Fruit fly (Drosophila melanogaster) whole organism, embryonic: ENCODE data around the gene CG14625.
A peak's percentile ranks its signal among the peaks of the same experiment; 100 is the strongest.

Experiments
- BEAF-32 ChIP-seq: fragments of 200-800 bp; sonication (Bioruptor generic); optimal IDR thresholded peaks from 3 replicates; lab custom pipeline; 2017; ENCODE audit warnings: missing biosample characterization, missing genetic modification characterization, mild to moderate bottlenecking, moderate library complexity, missing genetic modification reagents
- Bdp1 ChIP-seq: fragments of 200-800 bp; sonication (Bioruptor generic); optimal IDR thresholded peaks from 3 replicates; lab custom pipeline; 2016; ENCODE audit warnings: missing biosample characterization, missing genetic modification characterization
- CG10565 ChIP-seq: fragments of 200-800 bp; sonication (Bioruptor generic); optimal IDR thresholded peaks from 3 replicates; lab custom pipeline; 2016; ENCODE audit warnings: missing biosample characterization, mild to moderate bottlenecking, missing genetic modification characterization
- CG10654 ChIP-seq: fragments of 200-800 bp; sonication (Bioruptor generic); optimal IDR thresholded peaks from 2 replicates; lab custom pipeline; 2016; ENCODE audit warnings: missing biosample characterization, missing genetic modification characterization
- CG10959 ChIP-seq: fragments of 200-800 bp; sonication (Bioruptor generic); IDR thresholded peaks from 2 replicates; pipeline ENCODE4 v1.3.6; 2022; ENCODE audit warnings: missing biosample characterization, missing genetic modification characterization
- CG12769 ChIP-seq: fragments of 200-800 bp; sonication (Bioruptor generic); optimal IDR thresholded peaks from 2 replicates; lab custom pipeline; 2019; ENCODE audit warnings: missing biosample characterization, mild to moderate bottlenecking, missing genetic modification characterization, moderate library complexity
- CG13894 ChIP-seq: fragments of 200-800 bp; sonication (Bioruptor generic); optimal IDR thresholded peaks from 3 replicates; lab custom pipeline; 2018; ENCODE audit warnings: missing biosample characterization, mild to moderate bottlenecking, missing genetic modification characterization, moderate library complexity
- CG14014 ChIP-seq: fragments of 200-800 bp; sonication (Bioruptor generic); IDR thresholded peaks from 2 replicates; pipeline ENCODE4 v1.3.6; 2022; ENCODE audit warnings: missing biosample characterization, missing genetic modification characterization
- CG15696 ChIP-seq: fragments of 200-800 bp; sonication (Bioruptor generic); optimal IDR thresholded peaks from 2 replicates; lab custom pipeline; 2019; ENCODE audit warnings: missing biosample characterization, mild to moderate bottlenecking, missing genetic modification characterization, moderate library complexity
- CG1603 ChIP-seq: fragments of 200-800 bp; sonication (Bioruptor generic); optimal IDR thresholded peaks from 2 replicates; lab custom pipeline; 2019; ENCODE audit warnings: missing biosample characterization, mild to moderate bottlenecking, missing genetic modification characterization, moderate library complexity
- CG17612 ChIP-seq: fragments of 200-800 bp; sonication (Bioruptor generic); IDR thresholded peaks from 2 replicates; pipeline ENCODE4 v1.3.6; 2022; ENCODE audit warnings: missing biosample characterization, missing genetic modification characterization
- CG31388 ChIP-seq: fragments of 200-800 bp; sonication (Bioruptor generic); optimal IDR thresholded peaks from 2 replicates; lab custom pipeline; 2016; ENCODE audit warnings: missing biosample characterization, missing genetic modification characterization
- CG3163 ChIP-seq: fragments of 200-800 bp; sonication (Bioruptor generic); optimal IDR thresholded peaks from 3 replicates; lab custom pipeline; 2016; ENCODE audit warnings: missing biosample characterization, missing genetic modification characterization
- CG34224 ChIP-seq: fragments of 200-800 bp; sonication (Bioruptor generic); IDR thresholded peaks from 3 replicates; pipeline ENCODE4 v1.3.6; 2022; ENCODE audit warnings: missing biosample characterization, missing genetic modification characterization; ENCODE audit not compliant: partially characterized antibody
- CG42726 ChIP-seq: fragments of 200-800 bp; sonication (Bioruptor generic); IDR thresholded peaks from 2 replicates; pipeline ENCODE4 v1.3.6; 2022; ENCODE audit warnings: missing biosample characterization, missing genetic modification characterization; ENCODE audit not compliant: partially characterized antibody
- CG4424 ChIP-seq: fragments of 200-800 bp; sonication (Bioruptor generic); optimal IDR thresholded peaks from 3 replicates; lab custom pipeline; 2016; ENCODE audit warnings: missing biosample characterization, missing genetic modification characterization
- CG5953 ChIP-seq: fragments of 200-800 bp; sonication (Bioruptor generic); IDR thresholded peaks from 2 replicates; pipeline ENCODE4 v1.3.6; 2022; ENCODE audit warnings: missing biosample characterization, missing genetic modification characterization
- CTCF ChIP-seq: fragments of 200-800 bp; sonication (Bioruptor generic); optimal IDR thresholded peaks from 2 replicates; lab custom pipeline; 2017; ENCODE audit warnings: missing biosample characterization, mild to moderate bottlenecking, missing genetic modification characterization, moderate library complexity
- Camta ChIP-seq: fragments of 200-800 bp; sonication (Bioruptor generic); optimal IDR thresholded peaks from 2 replicates; lab custom pipeline; 2016; ENCODE audit warnings: missing biosample characterization, missing genetic modification characterization
- Dbx ChIP-seq: fragments of 200-800 bp; sonication (Bioruptor generic); IDR thresholded peaks from 3 replicates; pipeline ENCODE4 v1.3.6; 2022; ENCODE audit warnings: missing biosample characterization, missing genetic modification characterization
- Deaf1 ChIP-seq: fragments of 200-800 bp; optimal IDR thresholded peaks from 3 replicates; lab custom pipeline; 2019; ENCODE audit warnings: missing biosample characterization, mild to moderate bottlenecking, missing genetic modification characterization, moderate library complexity
- Hmr ChIP-seq: fragments of 200-800 bp; sonication (Bioruptor generic); optimal IDR thresholded peaks from 3 replicates; lab custom pipeline; 2017; ENCODE audit warnings: mild to moderate bottlenecking, missing biosample characterization, missing genetic modification reagents, missing genetic modification characterization
- Jarid2 ChIP-seq: fragments of 200-800 bp; sonication (Bioruptor generic); optimal IDR thresholded peaks from 3 replicates; lab custom pipeline; 2017; ENCODE audit warnings: mild to moderate bottlenecking, missing biosample characterization, missing genetic modification reagents, missing genetic modification characterization
- Kr ChIP-seq: fragments of 200-800 bp; sonication (Bioruptor generic); optimal IDR thresholded peaks from 2 replicates; lab custom pipeline; 2017; ENCODE audit warnings: missing biosample characterization, mild to moderate bottlenecking, missing genetic modification characterization
- Lpt ChIP-seq: fragments of >200 bp; optimal IDR thresholded peaks from 2 replicates; lab custom pipeline; 2018; ENCODE audit warnings: missing biosample characterization, missing genetic modification characterization
- Med ChIP-seq: fragments of 200-800 bp; sonication (Bioruptor generic); peaks from one replicate; lab custom pipeline; 2016; ENCODE audit warnings: missing biosample characterization, missing genetic modification characterization, mild to moderate bottlenecking, inconsistent platforms, moderate library complexity
- NfI ChIP-seq: fragments of 200-800 bp; sonication (Bioruptor generic); optimal IDR thresholded peaks from 3 replicates; lab custom pipeline; 2018; ENCODE audit warnings: missing biosample characterization, mild to moderate bottlenecking, missing genetic modification characterization, moderate library complexity
- Sin3A ChIP-seq: fragments of >200 bp; optimal IDR thresholded peaks from 2 replicates; lab custom pipeline; 2018
- Trl ChIP-seq, 3 experiments: fragments of >200 bp in 2 of 3; fragments of 200-800 bp in 1 of 3; sonication (Bioruptor generic) in 1 of 3; optimal IDR thresholded peaks; 2 replicates in 1 of 3; 3 replicates in 2 of 3; lab custom pipeline; 2016 to 2017; ENCODE audit warnings: missing biosample characterization in 1 of 3, missing genetic modification characterization in 1 of 3
- Vsx1 ChIP-seq: fragments of 200-800 bp; sonication (Bioruptor generic); optimal IDR thresholded peaks from 2 replicates; lab custom pipeline; 2017; ENCODE audit warnings: missing biosample characterization, mild to moderate bottlenecking, missing genetic modification characterization, missing genetic modification reagents
- ac ChIP-seq: fragments of 200-800 bp; sonication (Bioruptor generic); optimal IDR thresholded peaks from 3 replicates; lab custom pipeline; 2017; ENCODE audit warnings: missing biosample characterization, mild to moderate bottlenecking, missing genetic modification characterization
- aop ChIP-seq: fragments of 200-800 bp; sonication (Bioruptor generic); IDR thresholded peaks from 2 replicates; pipeline ENCODE4 v1.3.6; 2022; ENCODE audit warnings: missing biosample characterization, missing genetic modification characterization
- bigmax ChIP-seq: fragments of 200-800 bp; sonication (Bioruptor generic); optimal IDR thresholded peaks from 2 replicates; lab custom pipeline; 2018; ENCODE audit warnings: missing biosample characterization, mild to moderate bottlenecking, missing genetic modification characterization
- ci ChIP-seq: fragments of 200-800 bp; sonication (Bioruptor generic); IDR thresholded peaks from 3 replicates; pipeline ENCODE4 v1.3.6; 2022; ENCODE audit warnings: missing biosample characterization, missing genetic modification characterization
- da ChIP-seq: fragments of 200-800 bp; sonication (Bioruptor generic); optimal IDR thresholded peaks from 2 replicates; lab custom pipeline; 2016; ENCODE audit warnings: missing biosample characterization, missing genetic modification characterization
- dm ChIP-seq: fragments of 200-800 bp; sonication (Bioruptor generic); optimal IDR thresholded peaks from 3 replicates; lab custom pipeline; 2016; ENCODE audit warnings: missing biosample characterization, missing genetic modification characterization
- dmrt99B ChIP-seq: fragments of 200-800 bp; sonication (Bioruptor generic); optimal IDR thresholded peaks from 2 replicates; lab custom pipeline; 2018; ENCODE audit warnings: missing biosample characterization, mild to moderate bottlenecking, missing genetic modification characterization, moderate library complexity
- eve ChIP-seq, 2 experiments: fragments of >200 bp; optimal IDR thresholded peaks; 2 replicates each; lab custom pipeline; 2017; ENCODE audit warnings: missing biosample characterization in 2 of 2, missing genetic modification characterization in 2 of 2
- grn ChIP-seq: fragments of 200-800 bp; sonication (Bioruptor generic); optimal IDR thresholded peaks from 3 replicates; lab custom pipeline; 2017; ENCODE audit warnings: missing biosample characterization, missing genetic modification characterization
- gro ChIP-seq: fragments of 200-800 bp; sonication (Bioruptor generic); optimal IDR thresholded peaks from 2 replicates; lab custom pipeline; 2016; ENCODE audit warnings: missing biosample characterization, missing genetic modification characterization
- gsb ChIP-seq: fragments of 200-800 bp; sonication (Bioruptor generic); IDR thresholded peaks from 2 replicates; pipeline ENCODE4 v1.3.6; 2022; ENCODE audit warnings: missing biosample characterization, missing genetic modification characterization
- gsb-n ChIP-seq: fragments of 200-800 bp; sonication (Bioruptor generic); optimal IDR thresholded peaks from 3 replicates; lab custom pipeline; 2018; ENCODE audit warnings: missing biosample characterization, mild to moderate bottlenecking, missing genetic modification characterization
- jing ChIP-seq: fragments of 200-800 bp; sonication (Bioruptor generic); optimal IDR thresholded peaks from 2 replicates; lab custom pipeline; 2018; ENCODE audit warnings: missing biosample characterization, mild to moderate bottlenecking, missing genetic modification characterization
- kah ChIP-seq: fragments of 200-800 bp; sonication (Bioruptor generic); optimal IDR thresholded peaks from 2 replicates; lab custom pipeline; 2018; ENCODE audit warnings: missing biosample characterization, mild to moderate bottlenecking, missing genetic modification characterization
- mirr ChIP-seq: fragments of 200-800 bp; sonication (Bioruptor generic); optimal IDR thresholded peaks from 3 replicates; lab custom pipeline; 2018; ENCODE audit warnings: missing biosample characterization, mild to moderate bottlenecking, missing genetic modification characterization
- nau ChIP-seq: fragments of 200-800 bp; sonication (Bioruptor generic); optimal IDR thresholded peaks from 3 replicates; lab custom pipeline; 2017; ENCODE audit warnings: missing biosample characterization, mild to moderate bottlenecking, missing genetic modification characterization, missing genetic modification reagents
- pho ChIP-seq: fragments of 200-800 bp; sonication (Bioruptor generic); optimal IDR thresholded peaks from 2 replicates; lab custom pipeline; 2016; ENCODE audit warnings: missing biosample characterization, missing genetic modification characterization
- ro ChIP-seq: fragments of 200-800 bp; sonication (Bioruptor generic); IDR thresholded peaks from 2 replicates; pipeline ENCODE4 v1.3.6; 2022; ENCODE audit warnings: missing biosample characterization, missing genetic modification characterization
- sens ChIP-seq: fragments of 200-800 bp; sonication (Bioruptor generic); peaks from one replicate; lab custom pipeline; 2016; ENCODE audit warnings: missing biosample characterization, missing genetic modification characterization
- slbo ChIP-seq: fragments of 200-800 bp; sonication (Bioruptor generic); IDR thresholded peaks from 2 replicates; pipeline ENCODE4 v1.3.6; 2022; ENCODE audit warnings: missing biosample characterization, missing genetic modification characterization
- so ChIP-seq: fragments of 200-800 bp; sonication (Bioruptor generic); IDR thresholded peaks from 3 replicates; pipeline ENCODE4 v1.3.6; 2022; ENCODE audit warnings: missing biosample characterization, missing genetic modification characterization
- usp ChIP-seq: fragments of >200 bp; optimal IDR thresholded peaks from 2 replicates; lab custom pipeline; 2017; ENCODE audit warnings: missing biosample characterization, missing genetic modification characterization

CG14625 gene

dm6 chrX:1232533-1233212 is 33.3 kb downstream of the CG14625 start (continued):
- TF ChIP-seq da (GFP tag; lab: Kevin White, UChicago) (no peak), gsb-n (tag; lab: Kevin White, UChicago) (no peak), CG5953 (GFP tag; lab: Robert Waterston, UW) (no peak), Camta (GFP tag; lab: Kevin White, UChicago) (no peak), CG34224 (GFP tag; lab: Robert Waterston, UW) (no peak), CTCF (GFP tag; lab: Kevin White, UChicago) (no peak), slbo (GFP tag; lab: Robert Waterston, UW) (no peak), Jarid2 (GFP tag; lab: Kevin White, UChicago) (no peak), Lpt (GFP tag; lab: Kevin White, UChicago) (no peak), so (GFP tag; lab: Robert Waterston, UW) (no peak), jing (GFP tag; lab: Kevin White, UChicago) (no peak), Deaf1 (tag; lab: Kevin White, UChicago) (peak; percentile 46), Vsx1 (no peak), aop (GFP tag; lab: Robert Waterston, UW) (peak; percentile 20; the same call in 1 of the 2 replicates), ac (GFP tag; lab: Kevin White, UChicago) (no peak), Med (GFP tag; lab: Kevin White, UChicago) (peak; percentile 46), CG4424 (GFP tag; lab: Kevin White, UChicago) (no peak), CG3163 (GFP tag; lab: Kevin White, UChicago) (peak; percentile 29), CG13894 (tag; lab: Kevin White, UChicago) (no peak), CG15696 (tag; lab: Kevin White, UChicago) (no peak), CG10654 (GFP tag; lab: Kevin White, UChicago) (no peak), ro (GFP tag; lab: Robert Waterston, UW) (no peak), BEAF-32 (GFP tag; lab: Kevin White, UChicago) (no peak), CG31388 (GFP tag; lab: Kevin White, UChicago) (no peak), CG14014 (GFP tag; lab: Robert Waterston, UW) (no peak), NfI (GFP tag; lab: Kevin White, UChicago) (no peak), sens (GFP tag; lab: Kevin White, UChicago) (peak; percentile 0), gsb (no peak), Bdp1 (GFP tag; lab: Kevin White, UChicago) (no peak), ci (0 out of 3 replicates have a peak, but pooled peaks have one; percentile 13), Kr (GFP tag; lab: Kevin White, UChicago) (peak; percentile 62), Dbx (GFP tag; lab: Robert Waterston, UW) (no peak), Hmr (GFP tag; lab: Kevin White, UChicago) (no peak), CG1603 (tag; lab: Kevin White, UChicago) (no peak), dm (peak; percentile 30), eve (GFP tag; optimal IDR thresholded peaks at IDR 0.05; lab: Kevin White, UChicago) (no peak), kah (GFP tag; lab: Kevin White, UChicago) (no peak), dmrt99B (no peak), bigmax (GFP tag; lab: Kevin White, UChicago) (no peak), usp (GFP tag; lab: Kevin White, UChicago) (no peak), CG42726 (GFP tag; lab: Robert Waterston, UW) (no peak), gro (GFP tag; lab: Kevin White, UChicago) (no peak), grn (GFP tag; lab: Kevin White, UChicago) (no peak), Sin3A (lab: Kevin White, UChicago) (no peak), CG10565 (no peak), nau (GFP tag; lab: Kevin White, UChicago) (no peak), CG17612 (GFP tag; lab: Robert Waterston, UW) (no peak), CG12769 (tag; lab: Kevin White, UChicago) (no peak), pho (no peak), CG10959 (no peak), mirr (GFP tag; lab: Kevin White, UChicago) (no peak), Trl (optimal IDR thresholded peaks at IDR 0.05; lab: Kevin White, UChicago) (peak; percentile 48 to 66), Trl (GFP tag; optimal IDR thresholded peaks at IDR 0.05; lab: Kevin White, UChicago) (no peak)
